Fruit fly (Drosophila melanogaster) whole organism, embryonic: ENCODE results near the gene CG34265.
A peak's percentile ranks its signal among the peaks of the same experiment; 100 is the strongest.

Source experiments
- Atf6 ChIP-seq: fragments of 200-800 bp; sonication (Bioruptor generic); IDR thresholded peaks from 2 replicates; pipeline ENCODE4 v1.3.6; 2022; ENCODE audit warnings: missing biosample characterization, missing genetic modification characterization
- Blimp-1 ChIP-seq: fragments of 200-800 bp; sonication (Bioruptor generic); optimal IDR thresholded peaks from 3 replicates; lab custom pipeline; 2018; ENCODE audit warnings: missing biosample characterization, missing genetic modification characterization, mild to moderate bottlenecking, moderate library complexity, missing genetic modification reagents
- CG10267 ChIP-seq: fragments of 200-800 bp; sonication (Bioruptor generic); optimal IDR thresholded peaks from 2 replicates; lab custom pipeline; 2018; ENCODE audit warnings: missing biosample characterization, mild to moderate bottlenecking, missing genetic modification characterization, moderate library complexity
- CG10959 ChIP-seq: fragments of 200-800 bp; sonication (Bioruptor generic); IDR thresholded peaks from 2 replicates; pipeline ENCODE4 v1.3.6; 2022; ENCODE audit warnings: missing biosample characterization, missing genetic modification characterization
- CG12659 ChIP-seq: fragments of 200-800 bp; sonication (Bioruptor generic); optimal IDR thresholded peaks from 3 replicates; lab custom pipeline; 2017; ENCODE audit warnings: mild to moderate bottlenecking, missing biosample characterization, missing genetic modification reagents, missing genetic modification characterization
- CG12744 ChIP-seq: fragments of 200-800 bp; sonication (Bioruptor generic); optimal IDR thresholded peaks from 2 replicates; lab custom pipeline; 2016; ENCODE audit warnings: missing biosample characterization, missing genetic modification characterization
- CG13296 ChIP-seq: fragments of 200-800 bp; sonication (Bioruptor generic); optimal IDR thresholded peaks from 3 replicates; lab custom pipeline; 2018; ENCODE audit warnings: missing biosample characterization, mild to moderate bottlenecking, missing genetic modification characterization
- CG14965 ChIP-seq: fragments of 200-800 bp; sonication (Bioruptor generic); optimal IDR thresholded peaks from 2 replicates; lab custom pipeline; 2016; ENCODE audit warnings: missing biosample characterization, missing genetic modification characterization, borderline replicate concordance
- CG1602 ChIP-seq: fragments of 200-800 bp; sonication (Bioruptor generic); optimal IDR thresholded peaks from 3 replicates; lab custom pipeline; 2016; ENCODE audit warnings: missing biosample characterization, missing genetic modification characterization
- CG18476 ChIP-seq: fragments of 200-800 bp; sonication (Bioruptor generic); optimal IDR thresholded peaks from 2 replicates; lab custom pipeline; 2016; ENCODE audit warnings: missing biosample characterization, mild to moderate bottlenecking, missing genetic modification characterization
- CG30431 ChIP-seq: fragments of 200-800 bp; sonication (Bioruptor generic); optimal IDR thresholded peaks from 2 replicates; lab custom pipeline; 2017; ENCODE audit warnings: missing biosample characterization, missing genetic modification characterization
- CG31224 ChIP-seq: fragments of 200-800 bp; sonication (Bioruptor generic); IDR thresholded peaks from 2 replicates; pipeline ENCODE4 v1.3.6; 2022; ENCODE audit warnings: missing biosample characterization, missing genetic modification characterization
- CG3726 ChIP-seq: fragments of 200-800 bp; sonication (Bioruptor generic); IDR thresholded peaks from 3 replicates; pipeline ENCODE4, ENCODE4 v1.3.6; 2022; ENCODE audit warnings: missing biosample characterization, missing genetic modification characterization
- CG3847 ChIP-seq: fragments of 200-800 bp; sonication (Bioruptor generic); IDR thresholded peaks from 2 replicates; pipeline ENCODE4 v1.3.6; 2022; ENCODE audit warnings: missing biosample characterization, missing genetic modification characterization
- CG43689 ChIP-seq: fragments of 200-800 bp; sonication (Bioruptor generic); IDR thresholded peaks from 2 replicates; pipeline ENCODE4 v1.3.6; 2022; ENCODE audit warnings: missing biosample characterization, missing genetic modification characterization
- CG4424 ChIP-seq: fragments of 200-800 bp; sonication (Bioruptor generic); optimal IDR thresholded peaks from 3 replicates; lab custom pipeline; 2016; ENCODE audit warnings: missing biosample characterization, missing genetic modification characterization
- CG4617 ChIP-seq: fragments of 200-800 bp; sonication (Bioruptor generic); optimal IDR thresholded peaks from 3 replicates; lab custom pipeline; 2016; ENCODE audit warnings: missing biosample characterization, missing genetic modification characterization, borderline replicate concordance
- CG6689 ChIP-seq: fragments of 200-800 bp; sonication (Bioruptor generic); IDR thresholded peaks from 2 replicates; pipeline ENCODE4 v1.3.6; 2022; ENCODE audit warnings: missing biosample characterization, missing genetic modification characterization
- CG7745 ChIP-seq: fragments of 200-800 bp; sonication (Bioruptor generic); optimal IDR thresholded peaks from 2 replicates; lab custom pipeline; 2018; ENCODE audit warnings: missing biosample characterization, mild to moderate bottlenecking, missing genetic modification characterization, moderate library complexity
- CG7963 ChIP-seq: fragments of 200-800 bp; sonication (Bioruptor generic); IDR thresholded peaks from 3 replicates; pipeline ENCODE4 v1.3.6; 2022; ENCODE audit warnings: missing biosample characterization, missing genetic modification characterization; ENCODE audit not compliant: partially characterized antibody
- CHES-1-like ChIP-seq: fragments of 200-800 bp; sonication (Bioruptor generic); optimal IDR thresholded peaks from 2 replicates; lab custom pipeline; 2016; ENCODE audit warnings: missing biosample characterization, missing genetic modification characterization
- D ChIP-seq, 2 experiments: fragments of 200-800 bp in 1 of 2; fragments of >200 bp in 1 of 2; sonication (Bioruptor generic) in 1 of 2; optimal IDR thresholded peaks; 2 replicates in 1 of 2; 3 replicates in 1 of 2; lab custom pipeline; 2017; ENCODE audit warnings: mild to moderate bottlenecking in 1 of 2, missing biosample characterization in 1 of 2, missing genetic modification characterization in 1 of 2, missing genetic modification reagents in 1 of 2
- Ets97D ChIP-seq: fragments of 200-800 bp; sonication (Bioruptor generic); optimal IDR thresholded peaks from 3 replicates; lab custom pipeline; 2016; ENCODE audit warnings: missing biosample characterization, missing genetic modification characterization
- Fer3 ChIP-seq: fragments of 200-800 bp; sonication (Bioruptor generic); optimal IDR thresholded peaks from 2 replicates; lab custom pipeline; 2018; ENCODE audit warnings: missing biosample characterization, mild to moderate bottlenecking, missing genetic modification characterization, moderate library complexity
- MESR4 ChIP-seq: fragments of 200-800 bp; sonication (Bioruptor generic); optimal IDR thresholded peaks from 2 replicates; lab custom pipeline; 2018; ENCODE audit warnings: missing biosample characterization, mild to moderate bottlenecking, missing genetic modification characterization, moderate library complexity
- Myb ChIP-seq: fragments of 200-800 bp; sonication (Bioruptor generic); optimal IDR thresholded peaks from 2 replicates; lab custom pipeline; 2016; ENCODE audit warnings: missing biosample characterization, missing genetic modification characterization
- NK7.1 ChIP-seq: fragments of 200-800 bp; sonication (Bioruptor generic); optimal IDR thresholded peaks from 3 replicates; lab custom pipeline; 2016; ENCODE audit warnings: missing biosample characterization, missing genetic modification characterization
- Opbp ChIP-seq: fragments of 200-800 bp; sonication (Bioruptor generic); IDR thresholded peaks from 3 replicates; pipeline ENCODE4 v1.3.6; 2022; ENCODE audit warnings: missing biosample characterization, missing genetic modification characterization; ENCODE audit not compliant: partially characterized antibody
- Sox100B ChIP-seq: fragments of 200-800 bp; sonication (Bioruptor generic); optimal IDR thresholded peaks from 3 replicates; lab custom pipeline; 2018; ENCODE audit warnings: missing biosample characterization, mild to moderate bottlenecking, missing genetic modification characterization
- Stat92E ChIP-seq, 3 experiments: fragments of >200 bp in 2 of 3; fragments of 200-800 bp in 1 of 3; sonication (Bioruptor generic) in 1 of 3; optimal IDR thresholded peaks; 2 replicates each; lab custom pipeline; 2017 to 2019; ENCODE audit warnings: missing biosample characterization in 3 of 3, missing genetic modification characterization in 3 of 3, mild to moderate bottlenecking in 1 of 3, moderate library complexity in 1 of 3
- ab ChIP-seq: fragments of 200-800 bp; sonication (Bioruptor generic); optimal IDR thresholded peaks from 2 replicates; lab custom pipeline; 2016; ENCODE audit warnings: missing biosample characterization, missing genetic modification characterization
- ash1 ChIP-seq: fragments of 200-800 bp; sonication (Bioruptor generic); optimal IDR thresholded peaks from 2 replicates; lab custom pipeline; 2018; ENCODE audit warnings: missing biosample characterization, mild to moderate bottlenecking, missing genetic modification characterization
- br ChIP-seq: fragments of >200 bp; optimal IDR thresholded peaks from 2 replicates; lab custom pipeline; 2017
- btn ChIP-seq: fragments of 200-800 bp; sonication (Bioruptor generic); optimal IDR thresholded peaks from 2 replicates; lab custom pipeline; 2016; ENCODE audit warnings: missing biosample characterization, missing genetic modification characterization
- dimm ChIP-seq: fragments of 200-800 bp; sonication (Bioruptor generic); IDR thresholded peaks from 2 replicates; pipeline ENCODE4 v1.3.6; 2022; ENCODE audit warnings: missing biosample characterization, missing genetic modification characterization
- fd96Cb ChIP-seq: fragments of 200-800 bp; sonication (Bioruptor generic); optimal IDR thresholded peaks from 2 replicates; lab custom pipeline; 2018; ENCODE audit warnings: missing biosample characterization, mild to moderate bottlenecking, missing genetic modification characterization, moderate library complexity
- fru ChIP-seq: fragments of >200 bp; optimal IDR thresholded peaks from 2 replicates; lab custom pipeline; 2017
- gcm2 ChIP-seq: fragments of 200-800 bp; sonication (Bioruptor generic); optimal IDR thresholded peaks from 2 replicates; lab custom pipeline; 2016; ENCODE audit warnings: missing biosample characterization, missing genetic modification characterization
- gem ChIP-seq: fragments of 200-800 bp; sonication (Bioruptor generic); optimal IDR thresholded peaks from 2 replicates; lab custom pipeline; 2019; ENCODE audit warnings: missing biosample characterization, mild to moderate bottlenecking, missing genetic modification characterization, moderate library complexity
- knrl ChIP-seq: fragments of 200-800 bp; sonication (Bioruptor generic); IDR thresholded peaks from 3 replicates; pipeline ENCODE4 v1.3.6; 2022; ENCODE audit warnings: missing biosample characterization, missing genetic modification characterization; ENCODE audit not compliant: partially characterized antibody
- nerfin-1 ChIP-seq: fragments of 200-800 bp; sonication (Bioruptor generic); optimal IDR thresholded peaks from 3 replicates; lab custom pipeline; 2019; ENCODE audit warnings: missing biosample characterization, mild to moderate bottlenecking, missing genetic modification characterization, moderate library complexity
- nmo ChIP-seq: fragments of 200-800 bp; sonication (Bioruptor generic); optimal IDR thresholded peaks from 2 replicates; lab custom pipeline; 2018; ENCODE audit warnings: missing biosample characterization, mild to moderate bottlenecking, missing genetic modification characterization, moderate library complexity
- org-1 ChIP-seq: fragments of 200-800 bp; sonication (Bioruptor generic); optimal IDR thresholded peaks from 2 replicates; lab custom pipeline; 2017; ENCODE audit warnings: missing biosample characterization, missing genetic modification characterization
- pb ChIP-seq: fragments of 200-800 bp; sonication (Bioruptor generic); optimal IDR thresholded peaks from 3 replicates; lab custom pipeline; 2016; ENCODE audit warnings: missing biosample characterization, missing genetic modification characterization
- rib ChIP-seq: fragments of 200-800 bp; sonication (Bioruptor generic); IDR thresholded peaks from 2 replicates; pipeline ENCODE4 v1.3.6; 2022; ENCODE audit warnings: missing biosample characterization, missing genetic modification characterization
- seq ChIP-seq: fragments of 200-800 bp; sonication (Bioruptor generic); IDR thresholded peaks from 2 replicates; pipeline ENCODE4 v1.3.6; 2022; ENCODE audit warnings: missing biosample characterization, missing genetic modification characterization
- sim ChIP-seq: fragments of 200-800 bp; sonication (Bioruptor generic); IDR thresholded peaks from 2 replicates; pipeline ENCODE4 v1.3.6; 2022; ENCODE audit warnings: missing biosample characterization, missing genetic modification characterization
- slou ChIP-seq: fragments of 200-800 bp; sonication (Bioruptor generic); optimal IDR thresholded peaks from 3 replicates; lab custom pipeline; 2016; ENCODE audit warnings: missing biosample characterization, missing genetic modification characterization
- vvl ChIP-seq: fragments of 200-800 bp; sonication (Bioruptor generic); IDR thresholded peaks from 2 replicates; pipeline ENCODE4 v1.3.6; 2022; ENCODE audit warnings: missing biosample characterization, missing genetic modification characterization

Gene CG34265

dm6 chr3L:3249997-3250774 is 18.1 kb upstream of the CG34265 start (continued):
- TF ChIP-seq nerfin-1 (tag; lab: Kevin White, UChicago), result peak; percentile 92
- no peak for TF ChIP-seq ash1 (GFP tag; lab: Kevin White, UChicago)
- no peak for TF ChIP-seq knrl
- TF ChIP-seq Blimp-1, result peak; percentile 66
- TF ChIP-seq nmo (GFP tag; lab: Kevin White, UChicago), result peak; percentile 98
- TF ChIP-seq Sox100B, result peak; percentile 98
- no peak for TF ChIP-seq CG43689
- TF ChIP-seq br, result no peak
- TF ChIP-seq Atf6 (GFP tag; lab: Robert Waterston, UW), result peak; percentile 86; the same call in 1 of the 2 replicates
- no peak for TF ChIP-seq D (optimal IDR thresholded peaks at IDR 0.05; lab: Kevin White, UChicago)
- peak; percentile 97 for TF ChIP-seq D (GFP tag; optimal IDR thresholded peaks at IDR 0.05; lab: Kevin White, UChicago)
- TF ChIP-seq CG18476 (GFP tag; lab: Kevin White, UChicago), result peak; percentile 92
- peak; percentile 86 for TF ChIP-seq btn (GFP tag; lab: Kevin White, UChicago)
- peak; percentile 97 for TF ChIP-seq CG4424 (GFP tag; lab: Kevin White, UChicago)
- peak; percentile 93 for TF ChIP-seq org-1
- peak; percentile 91 for TF ChIP-seq slou (GFP tag; lab: Kevin White, UChicago)
- TF ChIP-seq Myb (GFP tag; lab: Kevin White, UChicago), result peak; percentile 85
- TF ChIP-seq dimm (GFP tag; lab: Robert Waterston, UW), result peak; percentile 69
- TF ChIP-seq CG10959 (GFP tag; lab: Robert Waterston, UW), result peak; percentile 66
- peak; percentile 79 for TF ChIP-seq vvl (GFP tag; lab: Robert Waterston, UW)
- peak; percentile 95 for TF ChIP-seq CHES-1-like (GFP tag; lab: Kevin White, UChicago)
- TF ChIP-seq fd96Cb (tag; lab: Kevin White, UChicago), result peak; percentile 93
- peak; percentile 82 for TF ChIP-seq seq (GFP tag; lab: Robert Waterston, UW)
- peak in 1 of 3 experiments; percentile 77 for TF ChIP-seq Stat92E (GFP tag; optimal IDR thresholded peaks at IDR 0.05; lab: Kevin White, UChicago)
- TF ChIP-seq rib (GFP tag; lab: Robert Waterston, UW), result no peak; the same call in none of the 2 replicates
- TF ChIP-seq CG12744 (GFP tag; lab: Kevin White, UChicago), result peak; percentile 92
- TF ChIP-seq CG4617, result peak; percentile 85
- TF ChIP-seq pb (GFP tag; lab: Kevin White, UChicago), result peak; percentile 90
- peak; percentile 70 for TF ChIP-seq CG31224
- TF ChIP-seq CG30431 (GFP tag; lab: Kevin White, UChicago), result peak; percentile 94
- no peak for TF ChIP-seq CG7745 (tag; lab: Kevin White, UChicago)
- TF ChIP-seq gcm2 (GFP tag; lab: Kevin White, UChicago), result peak; percentile 90
- no peak for TF ChIP-seq CG7963 (GFP tag; lab: Robert Waterston, UW)
- peak; percentile 97 for TF ChIP-seq gem (tag; lab: Kevin White, UChicago)
- peak; percentile 64; the same call in 2 of the 3 replicates for TF ChIP-seq CG3726 (GFP tag; lab: Robert Waterston, UW)
- TF ChIP-seq NK7.1 (GFP tag; lab: Kevin White, UChicago), result peak; percentile 91
- no peak for TF ChIP-seq fru (lab: Kevin White, UChicago)
- peak; percentile 81 for TF ChIP-seq Fer3 (tag; lab: Kevin White, UChicago)
- TF ChIP-seq CG1602, result peak; percentile 97
- peak; percentile 89 for TF ChIP-seq CG3847 (GFP tag; lab: Robert Waterston, UW)
- peak; percentile 58; the same call in 1 of the 2 replicates for TF ChIP-seq sim (GFP tag; lab: Robert Waterston, UW)
- TF ChIP-seq MESR4 (GFP tag; lab: Kevin White, UChicago), result no peak
- peak; percentile 89 for TF ChIP-seq CG6689 (GFP tag; lab: Robert Waterston, UW)
- TF ChIP-seq CG10267 (tag; lab: Kevin White, UChicago), result peak; percentile 89
- TF ChIP-seq CG14965 (GFP tag; lab: Kevin White, UChicago), result peak; percentile 56
- TF ChIP-seq CG12659 (GFP tag; lab: Kevin White, UChicago), result peak; percentile 98
- TF ChIP-seq ab (GFP tag; lab: Kevin White, UChicago), result peak; percentile 92
- TF ChIP-seq CG13296 (GFP tag; lab: Kevin White, UChicago), result peak; percentile 90
- TF ChIP-seq Opbp (GFP tag; lab: Robert Waterston, UW), result no peak
- peak; percentile 80 for TF ChIP-seq Ets97D (GFP tag; lab: Kevin White, UChicago)
